Fruit fly (Drosophila melanogaster): ENCODE results near the gene CG31115.

The CG31115 gene

dm6 chr3R:25024895-25025557 is 11.7 kb upstream of the CG31115 start, which contains the start of the genes EMC6 and Hr96 (continued):
- TF ChIP-seq cato (GFP tag; optimal IDR thresholded peaks at IDR 0.05; ENCODE audit: borderline replicate concordance) (peak; percentile 92), CG6765 (GFP tag; optimal IDR thresholded peaks at IDR 0.05) (peak; percentile 73), chn (GFP tag; optimal IDR thresholded peaks at IDR 0.05) (peak; percentile 96), CG3407 (GFP tag; optimal IDR thresholded peaks at IDR 0.05) (peak; percentile 70), her (GFP tag; optimal IDR thresholded peaks at IDR 0.05) (peak; percentile 99), salm (tag; optimal IDR thresholded peaks at IDR 0.05) (peak; percentile 84), bab2 (GFP tag; optimal IDR thresholded peaks at IDR 0.05) (peak; percentile 94), CG30403 (GFP tag; optimal IDR thresholded peaks at IDR 0.05) (peak; percentile 97), NC2β (GFP tag; optimal IDR thresholded peaks at IDR 0.05) (peak; percentile 95), nmo (GFP tag; optimal IDR thresholded peaks at IDR 0.05) (peak; percentile 94), ttk (GFP tag; IDR thresholded peaks at IDR 0.05) (peak; percentile 93), CG5180 (GFP tag; optimal IDR thresholded peaks at IDR 0.05) (no peak), CG14710 (tag; optimal IDR thresholded peaks at IDR 0.05) (peak; percentile 94), CG10431 (GFP tag; optimal IDR thresholded peaks at IDR 0.05) (peak; percentile 63), cg (GFP tag; optimal IDR thresholded peaks at IDR 0.05) (no peak), NC2α (GFP tag; optimal IDR thresholded peaks at IDR 0.05) (peak; percentile 80), kay (GFP tag; optimal IDR thresholded peaks at IDR 0.05) (peak; percentile 93), nerfin-2 (GFP tag; IDR thresholded peaks at IDR 0.05; ENCODE audit: partially characterized antibody) (peak; percentile 74; the same call in 1 of the 2 replicates), CG11723 (GFP tag; optimal IDR thresholded peaks at IDR 0.05) (no peak), nau (GFP tag; optimal IDR thresholded peaks at IDR 0.05) (no peak), CG17385 (GFP tag; optimal IDR thresholded peaks at IDR 0.05) (peak; percentile 87), Blimp-1 (GFP tag; optimal IDR thresholded peaks at IDR 0.05) (peak; percentile 89), Mad (GFP tag; optimal IDR thresholded peaks at IDR 0.05) (peak; percentile 95), CG8290 (GFP tag; optimal IDR thresholded peaks at IDR 0.05) (no peak), CG8290 (tag; optimal IDR thresholded peaks at IDR 0.05) (peak in 1 of 2 experiments; percentile 98), CG43689 (GFP tag; IDR thresholded peaks at IDR 0.05) (peak; percentile 79), slou (GFP tag; optimal IDR thresholded peaks at IDR 0.05) (no peak), Ssrp (tag; optimal IDR thresholded peaks at IDR 0.05) (peak; percentile 91), ind (GFP tag; optimal IDR thresholded peaks at IDR 0.05) (peak; percentile 94), CG8388 (GFP tag; optimal IDR thresholded peaks at IDR 0.05) (peak; percentile 87), dimm (GFP tag; IDR thresholded peaks at IDR 0.05) (peak; percentile 75), h (optimal IDR thresholded peaks at IDR 0.05) (no peak), CG12391 (tag; optimal IDR thresholded peaks at IDR 0.05) (peak; percentile 96), lola (GFP tag; optimal IDR thresholded peaks at IDR 0.05) (peak in 1 of 3 experiments; percentile 90), kni (GFP tag; optimal IDR thresholded peaks at IDR 0.05) (peak; percentile 76), MBD-R2 (GFP tag; IDR thresholded peaks at IDR 0.05) (peak; percentile 97), zfh2 (GFP tag; optimal IDR thresholded peaks at IDR 0.05) (peak; percentile 95), abd-A (tag; optimal IDR thresholded peaks at IDR 0.05) (no peak), Elba2 (GFP tag; optimal IDR thresholded peaks at IDR 0.05) (peak; percentile 78), luna (GFP tag; optimal IDR thresholded peaks at IDR 0.05) (peak; percentile 89), gsb (GFP tag; IDR thresholded peaks at IDR 0.05) (peak; percentile 91), lov (optimal IDR thresholded peaks at IDR 0.05) (no peak), lov (GFP tag; IDR thresholded peaks at IDR 0.05) (peak; percentile 89), CG42726 (GFP tag; IDR thresholded peaks at IDR 0.05; ENCODE audit: partially characterized antibody) (no peak), Ada2b (GFP tag; IDR thresholded peaks at IDR 0.05) (peak; percentile 90), Awh (GFP tag; IDR thresholded peaks at IDR 0.05) (peak; percentile 92), esg (GFP tag; conservative IDR thresholded peaks at IDR 0.05) (peak; percentile 88), lilli (GFP tag; optimal IDR thresholded peaks at IDR 0.05) (peak; percentile 98), pho (GFP tag; optimal IDR thresholded peaks at IDR 0.05) (peak; percentile 96), Neu2 (GFP tag; optimal IDR thresholded peaks at IDR 0.05; ENCODE audit: borderline replicate concordance) (peak; percentile 32)
